Fruit fly (Drosophila melanogaster) whole organism, embryonic: ENCODE measurements around the gene CG7607.
A peak's percentile ranks its signal among the peaks of the same experiment; 100 is the strongest.

Experiments used
- CG1024 ChIP-seq: fragments of 200-800 bp; sonication (Bioruptor generic); IDR thresholded peaks from 2 replicates; pipeline ENCODE4 v1.3.6; 2022; ENCODE audit warnings: missing biosample characterization, missing genetic modification characterization
- CG10274 ChIP-seq: fragments of 200-800 bp; sonication (Bioruptor generic); optimal IDR thresholded peaks from 3 replicates; lab custom pipeline; 2017; ENCODE audit warnings: missing biosample characterization, mild to moderate bottlenecking, missing genetic modification characterization
- CG12071 ChIP-seq: fragments of 200-800 bp; sonication (Bioruptor generic); optimal IDR thresholded peaks from 3 replicates; lab custom pipeline; 2018; ENCODE audit warnings: missing biosample characterization, mild to moderate bottlenecking, missing genetic modification characterization
- CG13287 ChIP-seq: fragments of 200-800 bp; sonication (Bioruptor generic); IDR thresholded peaks from 2 replicates; pipeline ENCODE4 v1.3.6; 2022; ENCODE audit warnings: missing biosample characterization, missing genetic modification characterization; ENCODE audit not compliant: partially characterized antibody
- CG13775 ChIP-seq: fragments of 200-800 bp; sonication (Bioruptor generic); optimal IDR thresholded peaks from 3 replicates; lab custom pipeline; 2017; ENCODE audit warnings: missing biosample characterization, mild to moderate bottlenecking, missing genetic modification characterization
- CG14014 ChIP-seq: fragments of 200-800 bp; sonication (Bioruptor generic); IDR thresholded peaks from 2 replicates; pipeline ENCODE4 v1.3.6; 2022; ENCODE audit warnings: missing biosample characterization, missing genetic modification characterization
- CG15011 ChIP-seq: fragments of 200-800 bp; sonication (Bioruptor generic); optimal IDR thresholded peaks from 3 replicates; lab custom pipeline; 2018; ENCODE audit warnings: missing biosample characterization, mild to moderate bottlenecking, missing genetic modification characterization
- CG15073 ChIP-seq: fragments of 200-800 bp; sonication (Bioruptor generic); optimal IDR thresholded peaks from 2 replicates; lab custom pipeline; 2016; ENCODE audit warnings: missing biosample characterization, missing genetic modification characterization
- CG1529 ChIP-seq: fragments of 200-800 bp; sonication (Bioruptor generic); optimal IDR thresholded peaks from 3 replicates; lab custom pipeline; 2018; ENCODE audit warnings: missing biosample characterization, missing genetic modification characterization
- CG16863 ChIP-seq: fragments of 200-800 bp; sonication (Bioruptor generic); optimal IDR thresholded peaks from 3 replicates; lab custom pipeline; 2016; ENCODE audit warnings: missing biosample characterization, missing genetic modification characterization
- CG17912 ChIP-seq: fragments of 200-800 bp; sonication (Bioruptor generic); optimal IDR thresholded peaks from 2 replicates; lab custom pipeline; 2018; ENCODE audit warnings: missing biosample characterization, mild to moderate bottlenecking, missing genetic modification characterization
- CG2116 ChIP-seq: fragments of 200-800 bp; sonication (Bioruptor generic); optimal IDR thresholded peaks from 3 replicates; lab custom pipeline; 2018; ENCODE audit warnings: missing biosample characterization, mild to moderate bottlenecking, missing genetic modification characterization
- CG2199 ChIP-seq: fragments of 200-800 bp; sonication (Bioruptor generic); IDR thresholded peaks from 3 replicates; pipeline ENCODE4 v1.3.6; 2022; ENCODE audit warnings: missing biosample characterization, missing genetic modification characterization
- CG32532 ChIP-seq: fragments of 200-800 bp; sonication (Bioruptor generic); IDR thresholded peaks from 2 replicates; pipeline ENCODE4 v1.3.6; 2022; ENCODE audit warnings: missing biosample characterization, missing genetic modification characterization
- CG3281 ChIP-seq: fragments of 200-800 bp; sonication (Bioruptor generic); optimal IDR thresholded peaks from 3 replicates; lab custom pipeline; 2017; ENCODE audit warnings: missing biosample characterization, mild to moderate bottlenecking, missing genetic modification characterization
- CG3407 ChIP-seq: fragments of 200-800 bp; sonication (Bioruptor generic); optimal IDR thresholded peaks from 2 replicates; lab custom pipeline; 2018; ENCODE audit warnings: missing biosample characterization, mild to moderate bottlenecking, missing genetic modification characterization
- CG9609 ChIP-seq: fragments of 200-800 bp; sonication (Bioruptor generic); optimal IDR thresholded peaks from 3 replicates; lab custom pipeline; 2016; ENCODE audit warnings: missing biosample characterization, missing genetic modification characterization
- CG9727 ChIP-seq: fragments of 200-800 bp; sonication (Bioruptor generic); optimal IDR thresholded peaks from 3 replicates; lab custom pipeline; 2017; ENCODE audit warnings: missing biosample characterization, mild to moderate bottlenecking, missing genetic modification characterization
- Camta ChIP-seq: fragments of 200-800 bp; sonication (Bioruptor generic); optimal IDR thresholded peaks from 2 replicates; lab custom pipeline; 2016; ENCODE audit warnings: missing biosample characterization, missing genetic modification characterization
- D19A ChIP-seq: fragments of 200-800 bp; optimal IDR thresholded peaks from 3 replicates; lab custom pipeline; 2019; ENCODE audit warnings: missing biosample characterization, mild to moderate bottlenecking, missing genetic modification characterization, moderate library complexity
- Hey ChIP-seq: fragments of 200-800 bp; sonication (Bioruptor generic); optimal IDR thresholded peaks from 3 replicates; lab custom pipeline; 2018; ENCODE audit warnings: missing biosample characterization, mild to moderate bottlenecking, missing genetic modification characterization
- Hr51 ChIP-seq, 2 experiments: fragments of 200-800 bp; sonication (Bioruptor generic); optimal IDR thresholded peaks; 2 replicates in 1 of 2; 3 replicates in 1 of 2; lab custom pipeline; 2016 to 2018; ENCODE audit warnings: missing biosample characterization in 2 of 2, missing genetic modification characterization in 2 of 2, mild to moderate bottlenecking in 1 of 2, moderate library complexity in 1 of 2
- Kr ChIP-seq: fragments of 200-800 bp; sonication (Bioruptor generic); optimal IDR thresholded peaks from 2 replicates; lab custom pipeline; 2017; ENCODE audit warnings: missing biosample characterization, mild to moderate bottlenecking, missing genetic modification characterization
- Med ChIP-seq: fragments of 200-800 bp; sonication (Bioruptor generic); peaks from one replicate; lab custom pipeline; 2016; ENCODE audit warnings: missing biosample characterization, missing genetic modification characterization, mild to moderate bottlenecking, inconsistent platforms, moderate library complexity
- Nf-YA ChIP-seq: fragments of 200-800 bp; sonication (Bioruptor generic); IDR thresholded peaks from 2 replicates; pipeline ENCODE4 v1.3.6; 2022; ENCODE audit warnings: missing biosample characterization, missing genetic modification characterization
- Nf-YC ChIP-seq: fragments of 200-800 bp; optimal IDR thresholded peaks from 3 replicates; lab custom pipeline; 2019; ENCODE audit warnings: missing biosample characterization, mild to moderate bottlenecking, missing genetic modification characterization, moderate library complexity
- Pdp1 ChIP-seq, 2 experiments: fragments of 200-800 bp; sonication (Bioruptor generic); optimal IDR thresholded peaks; 3 replicates each; lab custom pipeline; 2016; ENCODE audit warnings: missing biosample characterization in 2 of 2, missing genetic modification characterization in 2 of 2, mild to moderate bottlenecking in 1 of 2, moderate library complexity in 1 of 2
- Spps ChIP-seq: fragments of 200-800 bp; sonication (Bioruptor generic); optimal IDR thresholded peaks from 2 replicates; lab custom pipeline; 2018; ENCODE audit warnings: missing biosample characterization, mild to moderate bottlenecking, missing genetic modification characterization
- abd-A ChIP-seq: fragments of 200-800 bp; sonication (Bioruptor generic); optimal IDR thresholded peaks from 3 replicates; lab custom pipeline; 2019; ENCODE audit warnings: missing biosample characterization, mild to moderate bottlenecking, missing genetic modification characterization, moderate library complexity
- bsh ChIP-seq, 2 experiments: fragments of 200-800 bp; sonication (Bioruptor generic); optimal IDR thresholded peaks; 2 replicates each; lab custom pipeline; 2017 to 2018; ENCODE audit warnings: mild to moderate bottlenecking in 2 of 2, missing biosample characterization in 2 of 2, missing genetic modification characterization in 2 of 2, moderate library complexity in 1 of 2
- chif ChIP-seq, 2 experiments: fragments of 200-800 bp; sonication (Bioruptor generic); optimal IDR thresholded peaks; 3 replicates each; lab custom pipeline; 2016; ENCODE audit warnings: missing biosample characterization in 2 of 2, missing genetic modification characterization in 2 of 2
- croc ChIP-seq: fragments of 200-800 bp; sonication (Bioruptor generic); conservative IDR thresholded peaks from 3 replicates; pipeline ENCODE4 v1.3.6; 2022; ENCODE audit warnings: missing biosample characterization, missing genetic modification characterization
- dan ChIP-seq: fragments of 200-800 bp; sonication (Bioruptor generic); IDR thresholded peaks from 2 replicates; pipeline ENCODE4 v1.3.6; 2022; ENCODE audit warnings: missing biosample characterization, missing genetic modification characterization
- dm ChIP-seq: fragments of 200-800 bp; sonication (Bioruptor generic); optimal IDR thresholded peaks from 3 replicates; lab custom pipeline; 2016; ENCODE audit warnings: missing biosample characterization, missing genetic modification characterization
- ems ChIP-seq: fragments of 200-800 bp; sonication (Bioruptor generic); optimal IDR thresholded peaks from 3 replicates; lab custom pipeline; 2016; ENCODE audit warnings: missing biosample characterization, missing genetic modification characterization
- fd64A ChIP-seq: fragments of 200-800 bp; sonication (Bioruptor generic); optimal IDR thresholded peaks from 3 replicates; lab custom pipeline; 2018; ENCODE audit warnings: missing biosample characterization, mild to moderate bottlenecking, missing genetic modification characterization
- fru ChIP-seq: fragments of >200 bp; optimal IDR thresholded peaks from 2 replicates; lab custom pipeline; 2017
- hb ChIP-seq: fragments of 200-800 bp; sonication (Bioruptor generic); IDR thresholded peaks from 3 replicates; pipeline ENCODE4 v1.3.6; 2022; ENCODE audit warnings: missing biosample characterization, missing genetic modification characterization; ENCODE audit not compliant: partially characterized antibody
- ind ChIP-seq: fragments of 200-800 bp; sonication (Bioruptor generic); optimal IDR thresholded peaks from 3 replicates; lab custom pipeline; 2016; ENCODE audit warnings: missing biosample characterization, missing genetic modification characterization
- inv ChIP-seq: fragments of 200-800 bp; sonication (Bioruptor generic); IDR thresholded peaks from 2 replicates; pipeline ENCODE4 v1.3.6; 2022; ENCODE audit warnings: missing biosample characterization, missing genetic modification characterization; ENCODE audit not compliant: partially characterized antibody
- jing ChIP-seq: fragments of 200-800 bp; sonication (Bioruptor generic); optimal IDR thresholded peaks from 2 replicates; lab custom pipeline; 2018; ENCODE audit warnings: missing biosample characterization, mild to moderate bottlenecking, missing genetic modification characterization
- mirr ChIP-seq: fragments of 200-800 bp; sonication (Bioruptor generic); optimal IDR thresholded peaks from 3 replicates; lab custom pipeline; 2018; ENCODE audit warnings: missing biosample characterization, mild to moderate bottlenecking, missing genetic modification characterization
- sc ChIP-seq, 3 experiments: fragments of >200 bp in 2 of 3; fragments of 200-800 bp in 1 of 3; sonication (Bioruptor generic) in 1 of 3; optimal IDR thresholded peaks; 2 replicates in 2 of 3; 3 replicates in 1 of 3; lab custom pipeline; 2017; ENCODE audit warnings: mild to moderate bottlenecking in 1 of 3, missing biosample characterization in 1 of 3, missing genetic modification characterization in 1 of 3, missing genetic modification reagents in 1 of 3
- sens ChIP-seq: fragments of 200-800 bp; sonication (Bioruptor generic); peaks from one replicate; lab custom pipeline; 2016; ENCODE audit warnings: missing biosample characterization, missing genetic modification characterization
- sisA ChIP-seq: fragments of 200-800 bp; sonication (Bioruptor generic); IDR thresholded peaks from 2 replicates; pipeline ENCODE4 v1.3.6; 2022; ENCODE audit warnings: missing biosample characterization, missing genetic modification characterization
- slbo ChIP-seq: fragments of 200-800 bp; sonication (Bioruptor generic); IDR thresholded peaks from 2 replicates; pipeline ENCODE4 v1.3.6; 2022; ENCODE audit warnings: missing biosample characterization, missing genetic modification characterization
- tin ChIP-seq: fragments of 200-800 bp; sonication (Bioruptor generic); optimal IDR thresholded peaks from 3 replicates; lab custom pipeline; 2016; ENCODE audit warnings: missing biosample characterization, missing genetic modification characterization
- zen2 ChIP-seq: fragments of 200-800 bp; sonication (Bioruptor generic); IDR thresholded peaks from 3 replicates; pipeline ENCODE4 v1.3.6; 2022; ENCODE audit warnings: missing biosample characterization, missing genetic modification characterization; ENCODE audit not compliant: partially characterized antibody
- zfh2 ChIP-seq: fragments of 200-800 bp; sonication (Bioruptor generic); optimal IDR thresholded peaks from 2 replicates; lab custom pipeline; 2016; ENCODE audit warnings: missing biosample characterization, missing genetic modification characterization

The CG7607 gene

dm6 chr3L:11246046-11246887 is 46.8 kb downstream of the CG7607 start (continued):
- TF ChIP-seq CG17912 (GFP tag; lab: Kevin White, UChicago) = peak; percentile 42
- TF ChIP-seq Hr51 (GFP tag; optimal IDR thresholded peaks at IDR 0.05; lab: Kevin White, UChicago) = no peak
- peak; percentile 37; the same call in 1 of the 2 replicates for TF ChIP-seq CG13287
- TF ChIP-seq CG12071 (GFP tag; lab: Kevin White, UChicago) = no peak
- peak; percentile 9 for TF ChIP-seq Spps (tag; lab: Kevin White, UChicago)
- TF ChIP-seq CG2116 (GFP tag; lab: Kevin White, UChicago) = peak; percentile 0
- no peak for TF ChIP-seq croc
- no peak for TF ChIP-seq tin (GFP tag; lab: Kevin White, UChicago)
- peak; percentile 77 for TF ChIP-seq sens (GFP tag; lab: Kevin White, UChicago)
- no peak for TF ChIP-seq Camta (GFP tag; lab: Kevin White, UChicago)
- no peak for TF ChIP-seq zfh2
- no peak for TF ChIP-seq CG15073 (GFP tag; lab: Kevin White, UChicago)
- no peak for TF ChIP-seq CG10274 (GFP tag; lab: Kevin White, UChicago)
- TF ChIP-seq sc (optimal IDR thresholded peaks at IDR 0.05; lab: Kevin White, UChicago) = no peak
- no peak for TF ChIP-seq sc (GFP tag; optimal IDR thresholded peaks at IDR 0.05; lab: Kevin White, UChicago)
- TF ChIP-seq Nf-YC (tag; lab: Kevin White, UChicago) = peak; percentile 8
- TF ChIP-seq sisA (GFP tag; lab: Robert Waterston, UW) = no peak
- no peak for TF ChIP-seq CG9609 (GFP tag; lab: Kevin White, UChicago)
- no peak for TF ChIP-seq CG1024 (GFP tag; lab: Robert Waterston, UW)
- no peak for TF ChIP-seq hb (GFP tag; lab: Robert Waterston, UW)
- no peak for TF ChIP-seq CG3281 (GFP tag; lab: Kevin White, UChicago)
- TF ChIP-seq Kr (GFP tag; lab: Kevin White, UChicago) = peak; percentile 55
- TF ChIP-seq mirr (GFP tag; lab: Kevin White, UChicago) = peak; percentile 18
- no peak for TF ChIP-seq dan
- TF ChIP-seq CG2199 (GFP tag; lab: Robert Waterston, UW) = peak; percentile 84; the same call in 1 of the 3 replicates
- TF ChIP-seq CG1529 = no peak
- no peak for TF ChIP-seq slbo
- TF ChIP-seq ems (GFP tag; lab: Kevin White, UChicago) = no peak
- TF ChIP-seq Nf-YA (GFP tag; lab: Robert Waterston, UW) = no peak
- no peak for TF ChIP-seq D19A (tag; lab: Kevin White, UChicago)
- TF ChIP-seq fd64A = no peak
- no peak for TF ChIP-seq CG15011 (GFP tag; lab: Kevin White, UChicago)
- TF ChIP-seq jing = no peak
- peak; percentile 19 for TF ChIP-seq CG9727 (GFP tag; lab: Kevin White, UChicago)
- peak; percentile 29 for TF ChIP-seq CG16863 (GFP tag; lab: Kevin White, UChicago)
- no peak for TF ChIP-seq chif (GFP tag; optimal IDR thresholded peaks at IDR 0.05; lab: Kevin White, UChicago)
- TF ChIP-seq abd-A (tag; lab: Kevin White, UChicago) = peak; percentile 93
- TF ChIP-seq ind (GFP tag; lab: Kevin White, UChicago) = no peak
- peak in 1 of 2 experiments; percentile 14 for TF ChIP-seq Pdp1 (GFP tag; optimal IDR thresholded peaks at IDR 0.05; lab: Kevin White, UChicago)
- TF ChIP-seq CG13775 (GFP tag; lab: Kevin White, UChicago) = no peak
- TF ChIP-seq CG3407 (GFP tag; lab: Kevin White, UChicago) = peak; percentile 100
- no peak for TF ChIP-seq inv (GFP tag; lab: Robert Waterston, UW)
- TF ChIP-seq zen2 (GFP tag; lab: Robert Waterston, UW) = no peak
- peak; percentile 84 for TF ChIP-seq Med (GFP tag; lab: Kevin White, UChicago)
- no peak for TF ChIP-seq Hey
- peak; percentile 19 for TF ChIP-seq dm (GFP tag; lab: Kevin White, UChicago)
- TF ChIP-seq CG32532 = peak; percentile 35; the same call in 1 of the 2 replicates
- TF ChIP-seq CG14014 (GFP tag; lab: Robert Waterston, UW) = no peak
- no peak for TF ChIP-seq fru (lab: Kevin White, UChicago)
- peak in 1 of 2 experiments; percentile 100 for TF ChIP-seq bsh (GFP tag; optimal IDR thresholded peaks at IDR 0.05; lab: Kevin White, UChicago)
